Fruit fly (Drosophila melanogaster): ENCODE data around the gene CG12106.

The CG12106 gene

dm6 chrX:9224423-9224822 lies 30.7 kb downstream of the CG12106 start:
- no peak for TF ChIP-seq Hr39 (GFP tag; optimal IDR thresholded peaks at IDR 0.05)
- no peak for TF ChIP-seq Ets96B (tag; optimal IDR thresholded peaks at IDR 0.05)
- TF ChIP-seq CG3032 (tag; optimal IDR thresholded peaks at IDR 0.05): no peak
- TF ChIP-seq CG6276 (GFP tag; optimal IDR thresholded peaks at IDR 0.05): no peak
- TF ChIP-seq CG10631 (GFP tag; optimal IDR thresholded peaks at IDR 0.05): no peak
- no peak for TF ChIP-seq Eip75B (GFP tag; optimal IDR thresholded peaks at IDR 0.05)
- TF ChIP-seq CG6808 (GFP tag; optimal IDR thresholded peaks at IDR 0.05): no peak

dm6 chrX:9225137-9225536 lies 31.4 kb downstream of the CG12106 start, which contains the start of gene CG15370:
TSS of gene CG15370 (plus strand) at chrX:9225437.
- TF ChIP-seq ss (GFP tag; optimal IDR thresholded peaks at IDR 0.05) (no peak), CG10669 (GFP tag; optimal IDR thresholded peaks at IDR 0.05) (no peak), CG15336 (GFP tag; IDR thresholded peaks at IDR 0.05) (no peak), Smox (GFP tag; optimal IDR thresholded peaks at IDR 0.05) (no peak), CG11902 (GFP tag; optimal IDR thresholded peaks at IDR 0.05) (no peak), Eip93F (GFP tag; optimal IDR thresholded peaks at IDR 0.05) (no peak), Sox15 (GFP tag; optimal IDR thresholded peaks at IDR 0.05) (no peak), vri (GFP tag; optimal IDR thresholded peaks at IDR 0.05) (no peak), Hr38 (GFP tag; optimal IDR thresholded peaks at IDR 0.05) (no peak), fd59A (GFP tag; optimal IDR thresholded peaks at IDR 0.05) (no peak), acj6 (GFP tag; optimal IDR thresholded peaks at IDR 0.05) (no peak), CG32006 (GFP tag; optimal IDR thresholded peaks at IDR 0.05) (no peak), CG6792 (GFP tag; optimal IDR thresholded peaks at IDR 0.05) (no peak), topi (GFP tag; optimal IDR thresholded peaks at IDR 0.05) (no peak), lz (GFP tag; optimal IDR thresholded peaks at IDR 0.05) (no peak), CG3919 (GFP tag; optimal IDR thresholded peaks at IDR 0.05) (no peak), net (GFP tag; optimal IDR thresholded peaks at IDR 0.05) (no peak), Ets21C (GFP tag; optimal IDR thresholded peaks at IDR 0.05) (no peak)

- no peak for TF ChIP-seq CG16779 (tag; optimal IDR thresholded peaks at IDR 0.05)
- TF ChIP-seq CG1621 (tag; optimal IDR thresholded peaks at IDR 0.05): no peak
- TF ChIP-seq CG4318 (GFP tag; optimal IDR thresholded peaks at IDR 0.05): no peak
- no peak for TF ChIP-seq CG3032 (tag; optimal IDR thresholded peaks at IDR 0.05)
- TF ChIP-seq Hr38 (GFP tag; optimal IDR thresholded peaks at IDR 0.05): no peak
- TF ChIP-seq Eip93F (GFP tag; optimal IDR thresholded peaks at IDR 0.05): no peak
- no peak for TF ChIP-seq fd85E (GFP tag; optimal IDR thresholded peaks at IDR 0.05)
- no peak for TF ChIP-seq eg (GFP tag; IDR thresholded peaks at IDR 0.05)
- no peak for TF ChIP-seq spab (GFP tag; optimal IDR thresholded peaks at IDR 0.05)
- TF ChIP-seq dac (GFP tag; optimal IDR thresholded peaks at IDR 0.05): no peak
- no peak for TF ChIP-seq CG7368 (GFP tag; optimal IDR thresholded peaks at IDR 0.05)
- no peak for TF ChIP-seq CG6276 (GFP tag; optimal IDR thresholded peaks at IDR 0.05)
- no peak for TF ChIP-seq Blimp-1 (GFP tag; optimal IDR thresholded peaks at IDR 0.05)
- no peak for TF ChIP-seq vri (GFP tag; optimal IDR thresholded peaks at IDR 0.05)
Observed at dm6 chrX:9226837-9227236, 33.1 kb downstream of the CG12106 start, which contains the start of gene Gr8a. TSS of gene Gr8a (plus strand) at chrX:9227137.

dm6 chrX:9232199-9232598 lies 38.5 kb downstream of the CG12106 start, which contains the start of gene CG12121:
TSS of gene CG12121 (minus strand) at chrX:9232378.
- TF ChIP-seq Met (GFP tag; optimal IDR thresholded peaks at IDR 0.05) (no peak), CG10631 (GFP tag; optimal IDR thresholded peaks at IDR 0.05) (no peak), spab (GFP tag; optimal IDR thresholded peaks at IDR 0.05) (no peak), CG32006 (GFP tag; optimal IDR thresholded peaks at IDR 0.05) (no peak), ss (GFP tag; optimal IDR thresholded peaks at IDR 0.05) (no peak), Lpt (GFP tag; optimal IDR thresholded peaks at IDR 0.05) (no peak), CG8632 (GFP tag; optimal IDR thresholded peaks at IDR 0.05) (no peak)
